Fruit fly (Drosophila melanogaster) S2 (cell line): Measurements from ENCODE around the gene Srg3.

ENCODE experiments used
- CG8478 ChIP-seq: fragments of >200 bp; optimal IDR thresholded peaks from 2 replicates; lab custom pipeline; 2018
- CTCF ChIP-seq, 2 experiments: fragments of >200 bp; optimal IDR thresholded peaks; 2 replicates each; lab custom pipeline; 2018

dm6 chr3L:9410030-9410589, 32.9 kb upstream of the Srg3 start:
- no peak for TF ChIP-seq CG8478 (lab: Kevin White, UChicago)
- TF ChIP-seq CTCF (optimal IDR thresholded peaks at IDR 0.05; lab: Kevin White, UChicago) = no peak
